Fruit fly (Drosophila melanogaster) whole organism, embryonic: ENCODE data around the gene CG15382.
A peak's percentile ranks its signal among the peaks of the same experiment; 100 is the strongest.

Source experiments
- CG10543 ChIP-seq: fragments of 200-800 bp; sonication (Bioruptor generic); optimal IDR thresholded peaks from 3 replicates; lab custom pipeline; 2017; ENCODE audit warnings: missing biosample characterization, mild to moderate bottlenecking, missing genetic modification characterization, moderate library complexity
- CG10959 ChIP-seq: fragments of 200-800 bp; sonication (Bioruptor generic); IDR thresholded peaks from 2 replicates; pipeline ENCODE4 v1.3.6; 2022; ENCODE audit warnings: missing biosample characterization, missing genetic modification characterization
- CG10979 ChIP-seq: fragments of 200-800 bp; sonication (Bioruptor generic); optimal IDR thresholded peaks from 2 replicates; lab custom pipeline; 2018; ENCODE audit warnings: missing biosample characterization, mild to moderate bottlenecking, missing genetic modification characterization, moderate library complexity
- CG11696 ChIP-seq: fragments of 200-800 bp; sonication (Bioruptor generic); IDR thresholded peaks from 2 replicates; pipeline ENCODE4 v1.3.6; 2022; ENCODE audit warnings: missing biosample characterization, missing genetic modification characterization
- CG12769 ChIP-seq: fragments of 200-800 bp; sonication (Bioruptor generic); optimal IDR thresholded peaks from 2 replicates; lab custom pipeline; 2019; ENCODE audit warnings: missing biosample characterization, mild to moderate bottlenecking, missing genetic modification characterization, moderate library complexity
- CG14014 ChIP-seq: fragments of 200-800 bp; sonication (Bioruptor generic); IDR thresholded peaks from 2 replicates; pipeline ENCODE4 v1.3.6; 2022; ENCODE audit warnings: missing biosample characterization, missing genetic modification characterization
- CG18262 ChIP-seq: fragments of 200-800 bp; optimal IDR thresholded peaks from 3 replicates; lab custom pipeline; 2019; ENCODE audit warnings: missing biosample characterization, mild to moderate bottlenecking, missing genetic modification characterization, moderate library complexity
- CG2678 ChIP-seq: fragments of 200-800 bp; sonication (Bioruptor generic); optimal IDR thresholded peaks from 3 replicates; lab custom pipeline; 2019; ENCODE audit warnings: missing biosample characterization, mild to moderate bottlenecking, missing genetic modification characterization, moderate library complexity
- CG2712 ChIP-seq: fragments of 200-800 bp; optimal IDR thresholded peaks from 3 replicates; lab custom pipeline; 2019; ENCODE audit warnings: missing biosample characterization, mild to moderate bottlenecking, missing genetic modification characterization, moderate library complexity
- CG32772 ChIP-seq: fragments of 200-800 bp; sonication (Bioruptor generic); IDR thresholded peaks from 2 replicates; pipeline ENCODE4 v1.3.6; 2022; ENCODE audit warnings: missing biosample characterization, missing genetic modification characterization
- CG4707 ChIP-seq: fragments of 200-800 bp; sonication (Bioruptor generic); optimal IDR thresholded peaks from 2 replicates; lab custom pipeline; 2018; ENCODE audit warnings: missing biosample characterization, mild to moderate bottlenecking, missing genetic modification characterization, moderate library complexity
- CG6175 ChIP-seq: fragments of 200-800 bp; sonication (Bioruptor generic); IDR thresholded peaks from 3 replicates; pipeline ENCODE4 v1.3.6; 2022; ENCODE audit warnings: missing biosample characterization, missing genetic modification characterization
- CG7745 ChIP-seq: fragments of 200-800 bp; sonication (Bioruptor generic); optimal IDR thresholded peaks from 2 replicates; lab custom pipeline; 2018; ENCODE audit warnings: missing biosample characterization, mild to moderate bottlenecking, missing genetic modification characterization, moderate library complexity
- CG7839 ChIP-seq: fragments of 200-800 bp; sonication (Bioruptor generic); optimal IDR thresholded peaks from 3 replicates; lab custom pipeline; 2018; ENCODE audit warnings: missing biosample characterization, mild to moderate bottlenecking, missing genetic modification characterization, moderate library complexity
- CG7987 ChIP-seq: fragments of 200-800 bp; sonication (Bioruptor generic); optimal IDR thresholded peaks from 2 replicates; lab custom pipeline; 2018; ENCODE audit warnings: missing biosample characterization, mild to moderate bottlenecking, missing genetic modification characterization, moderate library complexity
- CG9609 ChIP-seq: fragments of 200-800 bp; sonication (Bioruptor generic); optimal IDR thresholded peaks from 3 replicates; lab custom pipeline; 2016; ENCODE audit warnings: missing biosample characterization, missing genetic modification characterization
- Drgx ChIP-seq: fragments of 200-800 bp; sonication (Bioruptor generic); IDR thresholded peaks from 2 replicates; pipeline ENCODE4 v1.3.6; 2022; ENCODE audit warnings: missing biosample characterization, missing genetic modification characterization
- Eip74EF ChIP-seq, 2 experiments: fragments of 200-800 bp in 1 of 2; fragments of >200 bp in 1 of 2; sonication (Bioruptor generic) in 1 of 2; optimal IDR thresholded peaks; 2 replicates each; lab custom pipeline; 2017 to 2019; ENCODE audit warnings: missing biosample characterization in 2 of 2, missing genetic modification characterization in 2 of 2, mild to moderate bottlenecking in 1 of 2, moderate library complexity in 1 of 2
- H2.0 ChIP-seq: fragments of 200-800 bp; sonication (Bioruptor generic); IDR thresholded peaks from 2 replicates; pipeline ENCODE4 v1.3.6; 2022; ENCODE audit warnings: missing biosample characterization, missing genetic modification characterization
- Lpt ChIP-seq: fragments of >200 bp; optimal IDR thresholded peaks from 2 replicates; lab custom pipeline; 2018; ENCODE audit warnings: missing biosample characterization, missing genetic modification characterization
- NFAT ChIP-seq: fragments of 200-800 bp; sonication (Bioruptor generic); IDR thresholded peaks from 2 replicates; pipeline ENCODE4 v1.3.6; 2022; ENCODE audit warnings: missing biosample characterization, missing genetic modification characterization
- Nf-YC ChIP-seq: fragments of 200-800 bp; optimal IDR thresholded peaks from 3 replicates; lab custom pipeline; 2019; ENCODE audit warnings: missing biosample characterization, mild to moderate bottlenecking, missing genetic modification characterization, moderate library complexity
- Spps ChIP-seq: fragments of 200-800 bp; sonication (Bioruptor generic); optimal IDR thresholded peaks from 2 replicates; lab custom pipeline; 2018; ENCODE audit warnings: missing biosample characterization, mild to moderate bottlenecking, missing genetic modification characterization
- Xbp1 ChIP-seq: fragments of 200-800 bp; sonication (Bioruptor generic); optimal IDR thresholded peaks from 3 replicates; lab custom pipeline; 2016; ENCODE audit warnings: missing biosample characterization, mild to moderate bottlenecking, missing genetic modification characterization
- abd-A ChIP-seq: fragments of 200-800 bp; sonication (Bioruptor generic); optimal IDR thresholded peaks from 3 replicates; lab custom pipeline; 2019; ENCODE audit warnings: missing biosample characterization, mild to moderate bottlenecking, missing genetic modification characterization, moderate library complexity
- ac ChIP-seq: fragments of 200-800 bp; sonication (Bioruptor generic); optimal IDR thresholded peaks from 3 replicates; lab custom pipeline; 2017; ENCODE audit warnings: missing biosample characterization, mild to moderate bottlenecking, missing genetic modification characterization
- ase ChIP-seq: fragments of 200-800 bp; sonication (Bioruptor generic); IDR thresholded peaks from 3 replicates; pipeline ENCODE4 v1.3.6; 2022; ENCODE audit warnings: missing biosample characterization, missing genetic modification characterization
- bbx ChIP-seq: fragments of 200-800 bp; sonication (Bioruptor generic); IDR thresholded peaks from 2 replicates; pipeline ENCODE4 v1.3.6; 2022; ENCODE audit warnings: missing biosample characterization, missing genetic modification characterization; ENCODE audit not compliant: partially characterized antibody
- cg ChIP-seq: fragments of 200-800 bp; sonication (Bioruptor generic); optimal IDR thresholded peaks from 3 replicates; lab custom pipeline; 2019; ENCODE audit warnings: missing biosample characterization, mild to moderate bottlenecking, missing genetic modification characterization, moderate library complexity
- corto ChIP-seq: fragments of 200-800 bp; sonication (Bioruptor generic); optimal IDR thresholded peaks from 2 replicates; lab custom pipeline; 2016; ENCODE audit warnings: missing biosample characterization, mild to moderate bottlenecking, missing genetic modification characterization, moderate library complexity
- crol ChIP-seq: fragments of 200-800 bp; sonication (Bioruptor generic); IDR thresholded peaks from 2 replicates; pipeline ENCODE4 v1.3.6; 2022; ENCODE audit warnings: missing biosample characterization, missing genetic modification characterization
- da ChIP-seq: fragments of 200-800 bp; sonication (Bioruptor generic); optimal IDR thresholded peaks from 2 replicates; lab custom pipeline; 2016; ENCODE audit warnings: missing biosample characterization, missing genetic modification characterization
- dati ChIP-seq: fragments of 200-800 bp; sonication (Bioruptor generic); IDR thresholded peaks from 2 replicates; pipeline ENCODE4 v1.3.6; 2022; ENCODE audit warnings: missing biosample characterization, missing genetic modification characterization
- dmrt11E ChIP-seq: fragments of 200-800 bp; sonication (Bioruptor generic); optimal IDR thresholded peaks from 3 replicates; lab custom pipeline; 2018; ENCODE audit warnings: missing biosample characterization, mild to moderate bottlenecking, missing genetic modification characterization, moderate library complexity
- fd3F ChIP-seq: fragments of 200-800 bp; sonication (Bioruptor generic); optimal IDR thresholded peaks from 2 replicates; lab custom pipeline; 2018; ENCODE audit warnings: missing biosample characterization, mild to moderate bottlenecking, missing genetic modification characterization, moderate library complexity
- fd96Cb ChIP-seq: fragments of 200-800 bp; sonication (Bioruptor generic); optimal IDR thresholded peaks from 2 replicates; lab custom pipeline; 2018; ENCODE audit warnings: missing biosample characterization, mild to moderate bottlenecking, missing genetic modification characterization, moderate library complexity
- gem ChIP-seq: fragments of 200-800 bp; sonication (Bioruptor generic); optimal IDR thresholded peaks from 2 replicates; lab custom pipeline; 2019; ENCODE audit warnings: missing biosample characterization, mild to moderate bottlenecking, missing genetic modification characterization, moderate library complexity
- grn ChIP-seq: fragments of 200-800 bp; sonication (Bioruptor generic); optimal IDR thresholded peaks from 3 replicates; lab custom pipeline; 2017; ENCODE audit warnings: missing biosample characterization, missing genetic modification characterization
- hbn ChIP-seq: fragments of 200-800 bp; sonication (Bioruptor generic); IDR thresholded peaks from 2 replicates; pipeline ENCODE4 v1.3.6; 2022; ENCODE audit warnings: missing biosample characterization, missing genetic modification characterization; ENCODE audit not compliant: partially characterized antibody
- jigr1 ChIP-seq: fragments of 200-800 bp; sonication (Bioruptor generic); IDR thresholded peaks from 3 replicates; pipeline ENCODE4 v1.3.6; 2022; ENCODE audit warnings: missing biosample characterization, missing genetic modification characterization
- jumu ChIP-seq: fragments of 200-800 bp; sonication (Bioruptor generic); optimal IDR thresholded peaks from 3 replicates; lab custom pipeline; 2016; ENCODE audit warnings: missing biosample characterization, missing genetic modification characterization
- nom ChIP-seq: fragments of 200-800 bp; sonication (Bioruptor generic); optimal IDR thresholded peaks from 2 replicates; lab custom pipeline; 2017; ENCODE audit warnings: missing biosample characterization, missing genetic modification characterization, mild to moderate bottlenecking, moderate library complexity, missing genetic modification reagents
- phol ChIP-seq: fragments of 200-800 bp; sonication (Bioruptor generic); optimal IDR thresholded peaks from 3 replicates; lab custom pipeline; 2018; ENCODE audit warnings: missing biosample characterization, mild to moderate bottlenecking, missing genetic modification characterization, moderate library complexity
- sr ChIP-seq: fragments of 200-800 bp; sonication (Bioruptor generic); IDR thresholded peaks from 3 replicates; pipeline ENCODE4 v1.3.6; 2022; ENCODE audit warnings: missing biosample characterization, missing genetic modification characterization
- tup ChIP-seq: fragments of 200-800 bp; sonication (Bioruptor generic); optimal IDR thresholded peaks from 2 replicates; lab custom pipeline; 2016; ENCODE audit warnings: missing biosample characterization, mild to moderate bottlenecking, missing genetic modification characterization, moderate library complexity
- unpg ChIP-seq: fragments of 200-800 bp; sonication (Bioruptor generic); optimal IDR thresholded peaks from 3 replicates; lab custom pipeline; 2018; ENCODE audit warnings: missing biosample characterization, mild to moderate bottlenecking, missing genetic modification characterization, moderate library complexity

Gene CG15382

dm6 chr2L:2162281-2162680 lies 6.7 kb downstream of the CG15382 start (continued):
- no peak for TF ChIP-seq CG7745
- TF ChIP-seq CG14014 (GFP tag; lab: Robert Waterston, UW), result 0 out of 2 replicates have a peak, but pooled peaks have one; percentile 11

dm6 chr2L:2162729-2163567 lies 7.4 kb downstream of the CG15382 start:
- TF ChIP-seq dmrt11E (tag; lab: Kevin White, UChicago), result peak; percentile 7
- TF ChIP-seq H2.0 (GFP tag; lab: Robert Waterston, UW), result no peak
- TF ChIP-seq NFAT (GFP tag; lab: Robert Waterston, UW), result no peak
- TF ChIP-seq CG4707, result peak; percentile 5
- no peak for TF ChIP-seq ase
- no peak for TF ChIP-seq CG10959
- TF ChIP-seq tup (GFP tag; lab: Kevin White, UChicago), result no peak
- no peak for TF ChIP-seq CG7987 (GFP tag; lab: Kevin White, UChicago)
- TF ChIP-seq Eip74EF (GFP tag; optimal IDR thresholded peaks at IDR 0.05; lab: Kevin White, UChicago), result no peak
- TF ChIP-seq jigr1 (GFP tag; lab: Robert Waterston, UW), result no peak
- TF ChIP-seq CG2712 (tag; lab: Kevin White, UChicago), result peak; percentile 3
- peak; percentile 41 for TF ChIP-seq phol (tag; lab: Kevin White, UChicago)
- peak; percentile 86 for TF ChIP-seq CG11696 (GFP tag; lab: Robert Waterston, UW)
- no peak for TF ChIP-seq ac (GFP tag; lab: Kevin White, UChicago)
- peak; percentile 18 for TF ChIP-seq CG10979 (tag; lab: Kevin White, UChicago)
- no peak for TF ChIP-seq hbn (GFP tag; lab: Robert Waterston, UW)
- peak; percentile 77 for TF ChIP-seq abd-A (tag; lab: Kevin White, UChicago)
- peak; percentile 88 for TF ChIP-seq crol
- TF ChIP-seq gem, result peak; percentile 12
- no peak for TF ChIP-seq bbx (GFP tag; lab: Robert Waterston, UW)
- TF ChIP-seq CG32772 (GFP tag; lab: Robert Waterston, UW), result peak; percentile 16; the same call in 1 of the 2 replicates
- peak; percentile 5 for TF ChIP-seq unpg (GFP tag; lab: Kevin White, UChicago)
- peak; percentile 46 for TF ChIP-seq nom
- peak; percentile 33 for TF ChIP-seq Xbp1 (GFP tag; lab: Kevin White, UChicago)
- no peak for TF ChIP-seq Lpt (GFP tag; lab: Kevin White, UChicago)
- TF ChIP-seq CG12769 (tag; lab: Kevin White, UChicago), result peak; percentile 95
- TF ChIP-seq Spps (tag; lab: Kevin White, UChicago), result no peak
- peak; percentile 86 for TF ChIP-seq grn
- TF ChIP-seq dati (GFP tag; lab: Robert Waterston, UW), result no peak
- peak; percentile 15 for TF ChIP-seq CG2678 (tag; lab: Kevin White, UChicago)
- peak; percentile 6 for TF ChIP-seq jumu (GFP tag; lab: Kevin White, UChicago)
- TF ChIP-seq sr (GFP tag; lab: Robert Waterston, UW), result peak; percentile 33; the same call in 1 of the 3 replicates
- no peak for TF ChIP-seq da (GFP tag; lab: Kevin White, UChicago)
- peak; percentile 29 for TF ChIP-seq corto (GFP tag; lab: Kevin White, UChicago)
- TF ChIP-seq Drgx (GFP tag; lab: Robert Waterston, UW), result no peak
- peak; percentile 5 for TF ChIP-seq fd96Cb (tag; lab: Kevin White, UChicago)
- TF ChIP-seq CG10543 (GFP tag; lab: Kevin White, UChicago), result peak; percentile 8
- no peak for TF ChIP-seq fd3F
- TF ChIP-seq CG6175, result no peak
- TF ChIP-seq CG9609 (GFP tag; lab: Kevin White, UChicago), result no peak
- peak; percentile 28 for TF ChIP-seq CG7839
- peak; percentile 78 for TF ChIP-seq cg
- peak; percentile 22 for TF ChIP-seq CG18262
- no peak for TF ChIP-seq Nf-YC (tag; lab: Kevin White, UChicago)
